Fruit fly (Drosophila melanogaster) whole organism: ENCODE data around the gene Rai1.

Source experiments
- CG8478 ChIP-seq: fragments of >200 bp; optimal IDR thresholded peaks from 2 replicates; lab custom pipeline; 2018; ENCODE audit warnings: inconsistent platforms
- Dll ChIP-seq: fragments of >200 bp; optimal IDR thresholded peaks from 2 replicates; lab custom pipeline; 2017
- EcR ChIP-seq, 2 experiments: fragments of >200 bp; optimal IDR thresholded peaks; 2 replicates each; lab custom pipeline; 2017; ENCODE audit warnings: missing biosample characterization in 2 of 2, missing genetic modification characterization in 2 of 2, missing genetic modification reagents in 2 of 2
- pan ChIP-seq: fragments of >200 bp; optimal IDR thresholded peaks from 2 replicates; lab custom pipeline; 2017
- psq ChIP-seq: fragments of >200 bp; optimal IDR thresholded peaks from 2 replicates; lab custom pipeline; 2017
- usp ChIP-seq: fragments of >200 bp; optimal IDR thresholded peaks from 2 replicates; lab custom pipeline; 2017; ENCODE audit warnings: missing biosample characterization, missing genetic modification characterization, mixed read lengths

The Rai1 gene

dm6 chrX:16803299-16803698, at the start of gene Rai1, which contains the start of gene CG13005:
Gene Rai1, minus strand, starts transcription at chrX:16803344.
Gene CG13005, plus strand, starts transcription at chrX:16803650.
- TF ChIP-seq CG8478 (lab: Kevin White, UChicago), result no peak
- TF ChIP-seq pan (lab: Kevin White, UChicago), result no peak
- no peak for TF ChIP-seq Dll (lab: Kevin White, UChicago)
- TF ChIP-seq usp, result no peak
- TF ChIP-seq EcR (GFP tag; optimal IDR thresholded peaks at IDR 0.05; lab: Kevin White, UChicago), result no peak
- no peak for TF ChIP-seq psq

dm6 chrX:16849517-16849916, 46.4 kb upstream of the Rai1 start:
- TF ChIP-seq pan (lab: Kevin White, UChicago) (no peak), psq (no peak)

dm6 chrX:16848978-16849377, 45.8 kb upstream of the Rai1 start:
- TF ChIP-seq Dll (lab: Kevin White, UChicago) (no peak), EcR (GFP tag; optimal IDR thresholded peaks at IDR 0.05; lab: Kevin White, UChicago) (no peak), CG8478 (lab: Kevin White, UChicago) (no peak), pan (lab: Kevin White, UChicago) (no peak), usp (no peak), psq (no peak)

- TF ChIP-seq pan (lab: Kevin White, UChicago) (no peak), usp (no peak), psq (no peak), EcR (GFP tag; optimal IDR thresholded peaks at IDR 0.05; lab: Kevin White, UChicago) (no peak), Dll (lab: Kevin White, UChicago) (no peak)
These were observed 43.4 kb upstream of the Rai1 start for dm6 chrX:16846575-16846974.

dm6 chrX:16844295-16844694, 41.2 kb upstream of the Rai1 start, which contains the start of gene RSG7:
Gene RSG7, minus strand, starts transcription at chrX:16844433.
- TF ChIP-seq CG8478 (lab: Kevin White, UChicago), result no peak
- no peak for TF ChIP-seq EcR (GFP tag; optimal IDR thresholded peaks at IDR 0.05; lab: Kevin White, UChicago)
- TF ChIP-seq Dll (lab: Kevin White, UChicago), result no peak
- no peak for TF ChIP-seq usp
- TF ChIP-seq pan (lab: Kevin White, UChicago), result no peak
- TF ChIP-seq psq, result no peak

dm6 chrX:16839905-16840304, 36.8 kb upstream of the Rai1 start:
- TF ChIP-seq pan (lab: Kevin White, UChicago) (no peak), psq (no peak), EcR (GFP tag; optimal IDR thresholded peaks at IDR 0.05; lab: Kevin White, UChicago) (no peak), usp (no peak), Dll (lab: Kevin White, UChicago) (no peak), CG8478 (lab: Kevin White, UChicago) (no peak)

dm6 chrX:16839033-16839432, 35.9 kb upstream of the Rai1 start:
- TF ChIP-seq psq (no peak), Dll (lab: Kevin White, UChicago) (no peak), EcR (GFP tag; optimal IDR thresholded peaks at IDR 0.05; lab: Kevin White, UChicago) (no peak), pan (lab: Kevin White, UChicago) (no peak), CG8478 (lab: Kevin White, UChicago) (no peak), usp (no peak)

- TF ChIP-seq pan (lab: Kevin White, UChicago), result no peak
- no peak for TF ChIP-seq CG8478 (lab: Kevin White, UChicago)
- TF ChIP-seq usp, result no peak
- TF ChIP-seq EcR (GFP tag; optimal IDR thresholded peaks at IDR 0.05; lab: Kevin White, UChicago), result no peak
- TF ChIP-seq psq, result no peak
- no peak for TF ChIP-seq Dll (lab: Kevin White, UChicago)
These were observed 34.5 kb upstream of the Rai1 start for dm6 chrX:16837588-16838178.

dm6 chrX:16836805-16837333, 33.7 kb upstream of the Rai1 start:
- no peak for TF ChIP-seq EcR (GFP tag; optimal IDR thresholded peaks at IDR 0.05; lab: Kevin White, UChicago)
- TF ChIP-seq CG8478 (lab: Kevin White, UChicago), result no peak
- TF ChIP-seq Dll (lab: Kevin White, UChicago), result no peak
- no peak for TF ChIP-seq pan (lab: Kevin White, UChicago)
- TF ChIP-seq psq, result no peak
- TF ChIP-seq usp, result no peak

dm6 chrX:16836091-16836799, 33.1 kb upstream of the Rai1 start:
- TF ChIP-seq psq (no peak), EcR (GFP tag; optimal IDR thresholded peaks at IDR 0.05; lab: Kevin White, UChicago) (no peak), usp (no peak), pan (lab: Kevin White, UChicago) (no peak), CG8478 (lab: Kevin White, UChicago) (no peak)

- no peak for TF ChIP-seq EcR (GFP tag; optimal IDR thresholded peaks at IDR 0.05; lab: Kevin White, UChicago)
- no peak for TF ChIP-seq pan (lab: Kevin White, UChicago)
- TF ChIP-seq psq, result no peak
These were observed 32.2 kb upstream of the Rai1 start, which contains the start of the genes CG13004 and CG46306 for dm6 chrX:16835304-16835703. Gene CG13004, minus strand, starts transcription at chrX:16835520. Gene CG46306, minus strand, starts transcription at chrX:16835520.

dm6 chrX:16834259-16834658, 31.1 kb upstream of the Rai1 start:
- TF ChIP-seq Dll (lab: Kevin White, UChicago) (no peak), CG8478 (lab: Kevin White, UChicago) (no peak), pan (lab: Kevin White, UChicago) (no peak), psq (no peak), EcR (GFP tag; optimal IDR thresholded peaks at IDR 0.05; lab: Kevin White, UChicago) (no peak), usp (no peak)
